Fruit fly (Drosophila melanogaster) whole organism, wandering third instar larva: Measurements from ENCODE around the gene Ugt36F1.

Experiments
- Dfd ChIP-seq: fragments of >200 bp; optimal IDR thresholded peaks from 2 replicates; lab custom pipeline; 2017; ENCODE audit warnings: missing biosample characterization, missing genetic modification characterization
- HLH106 ChIP-seq: fragments of 200-800 bp; optimal IDR thresholded peaks from 3 replicates; lab custom pipeline; 2019; ENCODE audit warnings: missing biosample characterization, mild to moderate bottlenecking, missing genetic modification characterization, moderate library complexity
- Hr78 ChIP-seq: fragments of >200 bp; optimal IDR thresholded peaks from 2 replicates; lab custom pipeline; 2017; ENCODE audit warnings: missing biosample characterization, missing genetic modification characterization
- OdsH ChIP-seq: fragments of 200-800 bp; sonication (Bioruptor generic); optimal IDR thresholded peaks from 2 replicates; lab custom pipeline; 2016; ENCODE audit warnings: missing biosample characterization, mild to moderate bottlenecking, missing genetic modification characterization
- dmrt93B ChIP-seq: fragments of 200-800 bp; sonication (Bioruptor generic); optimal IDR thresholded peaks from 2 replicates; lab custom pipeline; 2018; ENCODE audit warnings: missing biosample characterization, mild to moderate bottlenecking, missing genetic modification characterization
- ey ChIP-seq: fragments of 200-800 bp; sonication (Bioruptor generic); optimal IDR thresholded peaks from 2 replicates; lab custom pipeline; 2016; ENCODE audit warnings: missing biosample characterization, missing genetic modification characterization
- fru ChIP-seq: fragments of 200-800 bp; sonication (Bioruptor generic); optimal IDR thresholded peaks from 3 replicates; lab custom pipeline; 2016; ENCODE audit warnings: missing biosample characterization, mild to moderate bottlenecking, missing genetic modification characterization
- pan ChIP-seq: fragments of >200 bp; optimal IDR thresholded peaks from 2 replicates; lab custom pipeline; 2017
- psq ChIP-seq: fragments of 200-800 bp; sonication (Bioruptor generic); optimal IDR thresholded peaks from 3 replicates; lab custom pipeline; 2017; ENCODE audit warnings: missing biosample characterization, mild to moderate bottlenecking, missing genetic modification characterization, moderate library complexity
- sage ChIP-seq: fragments of 200-800 bp; sonication (Bioruptor generic); optimal IDR thresholded peaks from 2 replicates; lab custom pipeline; 2016; ENCODE audit warnings: missing biosample characterization, mild to moderate bottlenecking, missing genetic modification characterization
- usp ChIP-seq: fragments of >200 bp; optimal IDR thresholded peaks from 2 replicates; lab custom pipeline; 2017; ENCODE audit warnings: missing biosample characterization, missing genetic modification characterization

DNA sequence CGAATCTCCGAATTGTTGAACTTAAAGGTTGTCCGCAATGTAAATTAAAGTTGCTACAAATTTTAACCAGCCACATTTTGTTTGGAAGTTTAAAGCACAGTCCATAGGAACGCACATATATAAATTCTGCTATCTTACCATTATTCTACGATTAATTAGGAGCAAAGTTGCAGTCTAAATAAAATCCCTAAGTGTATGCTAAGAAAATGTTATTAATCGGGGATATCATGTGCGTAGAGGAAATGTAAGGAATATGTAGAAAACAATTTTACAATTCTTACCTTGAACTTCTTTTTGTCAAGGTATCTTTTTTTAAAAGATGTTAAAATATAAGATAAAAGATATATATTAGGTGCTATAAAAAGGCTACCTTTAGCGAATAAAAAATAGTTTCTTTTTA, 747 bp upstream of the Ugt36F1 start:
- TF ChIP-seq pan (lab: Kevin White, UChicago) (no peak), ey (no peak), OdsH (GFP tag; lab: Kevin White, UChicago) (no peak), Hr78 (GFP tag; lab: Kevin White, UChicago) (no peak), dmrt93B (GFP tag; lab: Kevin White, UChicago) (no peak), psq (GFP tag; lab: Kevin White, UChicago) (no peak), sage (GFP tag; lab: Kevin White, UChicago) (no peak), fru (GFP tag; lab: Kevin White, UChicago) (no peak), HLH106 (no peak), Dfd (no peak), usp (GFP tag; lab: Kevin White, UChicago) (no peak)
